Worm (Caenorhabditis elegans) whole organism, mixed stage, embryonic: ENCODE data around the gene fbxa-197.

Experiments
- bed-3 ChIP-seq: fragments of 200-800 bp; sonication (Bioruptor generic); optimal IDR thresholded peaks from 3 replicates; lab custom pipeline; 2018; ENCODE audit warnings: mild to moderate bottlenecking, missing genetic modification characterization, moderate library complexity, missing compliant biosample characterization
- lin-13 ChIP-seq: fragments of 150-350 bp; optimal IDR thresholded peaks from 2 replicates; lab custom pipeline; 2014; ENCODE audit warnings: missing biosample characterization, missing genetic modification characterization
- unc-39 ChIP-seq: fragments of 150-350 bp; optimal IDR thresholded peaks from 2 replicates; lab custom pipeline; 2014; ENCODE audit warnings: missing biosample characterization, missing genetic modification characterization

DNA sequence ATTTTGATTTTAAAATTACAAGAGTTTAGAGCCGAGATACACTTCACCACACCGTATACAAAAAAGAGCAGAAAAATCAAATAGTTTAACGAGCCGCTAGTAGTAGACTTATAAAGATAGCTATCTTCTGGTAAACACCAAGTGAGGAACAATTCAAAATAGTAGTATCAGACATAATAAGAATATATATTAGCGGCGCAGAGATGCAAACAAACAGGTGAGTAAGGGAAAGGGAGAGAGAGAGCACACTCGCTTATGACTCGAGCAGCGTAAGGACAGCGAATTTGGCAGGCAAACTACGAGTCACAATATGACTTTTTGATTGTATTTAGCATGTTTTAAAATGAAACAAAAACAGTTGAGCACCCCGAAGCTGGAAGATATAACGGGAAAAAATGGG, 23.8 kb downstream of the fbxa-197 start:
- no peak for TF ChIP-seq lin-13 (tag; lab: Kevin White, UChicago)
- no peak for TF ChIP-seq bed-3 (GFP tag; lab: Kevin White, UChicago)
- TF ChIP-seq unc-39 (tag; lab: Kevin White, UChicago), result no peak
